Worm (Caenorhabditis elegans) whole organism, L1 larva: ENCODE data around the gene nas-28.

Experiments used
- C04F5.9 ChIP-seq: sonication (generic microtip); optimal IDR thresholded peaks from 2 replicates; lab custom pipeline; 2016; ENCODE audit warnings: missing genetic modification characterization, missing compliant biosample characterization
- C16A3.4 ChIP-seq: fragments of 150-350 bp; optimal IDR thresholded peaks from 2 replicates; lab custom pipeline; 2014; ENCODE audit warnings: missing biosample characterization, missing genetic modification characterization
- F16B12.6 ChIP-seq: fragments of 150-350 bp; optimal IDR thresholded peaks from 2 replicates; lab custom pipeline; 2014; ENCODE audit warnings: missing biosample characterization, missing genetic modification characterization
- Y116A8C.19 ChIP-seq: sonication (generic microtip); optimal IDR thresholded peaks from 2 replicates; lab custom pipeline; 2016; ENCODE audit warnings: missing compliant biosample characterization, missing genetic modification characterization, borderline replicate concordance
- alr-1 ChIP-seq: fragments of 200-800 bp; sonication (Bioruptor generic); optimal IDR thresholded peaks from 2 replicates; lab custom pipeline; 2018; ENCODE audit warnings: borderline replicate concordance, mild to moderate bottlenecking, missing genetic modification characterization, missing compliant biosample characterization
- aly-2 ChIP-seq: fragments of 150-350 bp; optimal IDR thresholded peaks from 2 replicates; lab custom pipeline; 2014; ENCODE audit warnings: missing biosample characterization, missing genetic modification characterization
- ceh-63 ChIP-seq: fragments of 200-800 bp; sonication (Bioruptor generic); optimal IDR thresholded peaks from 2 replicates; lab custom pipeline; 2018; ENCODE audit warnings: mild to moderate bottlenecking, missing genetic modification characterization, missing compliant biosample characterization
- ceh-8 ChIP-seq: fragments of 200-800 bp; sonication (Bioruptor generic); optimal IDR thresholded peaks from 2 replicates; lab custom pipeline; 2018; ENCODE audit warnings: mild to moderate bottlenecking, missing genetic modification characterization, moderate library complexity, missing compliant biosample characterization
- ceh-82 ChIP-seq, 3 experiments: fragments of 150-350 bp in 1 of 3; sonication (generic microtip) in 2 of 3; optimal IDR thresholded peaks; 2 replicates each; lab custom pipeline; 2014 to 2017; ENCODE audit warnings: missing biosample characterization in 3 of 3, missing genetic modification characterization in 3 of 3
- ceh-88 ChIP-seq: fragments of 200-800 bp; sonication (Bioruptor generic); IDR thresholded peaks from 2 replicates; pipeline ENCODE4 v1.3.6; 2022; ENCODE audit warnings: missing genetic modification characterization, missing compliant biosample characterization
- dpl-1 ChIP-seq, 3 experiments: fragments of 150-350 bp in 2 of 3; sonication (generic microtip) in 1 of 3; optimal IDR thresholded peaks; 2 replicates each; lab custom pipeline; 2014 to 2017; ENCODE audit warnings: missing biosample characterization in 3 of 3, missing genetic modification characterization in 3 of 3, missing genetic modification reagents in 3 of 3
- efl-3 ChIP-seq: fragments of 200-800 bp; sonication (Bioruptor generic); optimal IDR thresholded peaks from 2 replicates; lab custom pipeline; 2018; ENCODE audit warnings: mild to moderate bottlenecking, missing genetic modification characterization, missing compliant biosample characterization
- elt-3 ChIP-seq, 6 experiments: fragments of 150-350 bp in 1 of 6; sonication (generic microtip); optimal IDR thresholded peaks; 2 replicates each; lab custom pipeline; 2017 to 2018; ENCODE audit warnings: missing biosample characterization in 6 of 6, missing genetic modification characterization in 6 of 6, inconsistent platforms in 1 of 6
- fkh-10 ChIP-seq: sonication (generic microtip); optimal IDR thresholded peaks from 2 replicates; lab custom pipeline; 2017; ENCODE audit warnings: missing biosample characterization, missing genetic modification reagents, missing genetic modification characterization
- fkh-4 ChIP-seq: sonication (generic microtip); optimal IDR thresholded peaks from 2 replicates; lab custom pipeline; 2016; ENCODE audit warnings: missing compliant biosample characterization, missing genetic modification characterization, borderline replicate concordance
- grh-1 ChIP-seq: fragments of 200-800 bp; sonication (Bioruptor generic); IDR thresholded peaks from 2 replicates; pipeline ENCODE4 v1.3.6; 2022; ENCODE audit warnings: missing genetic modification reagents, missing genetic modification characterization, missing compliant biosample characterization
- hlh-4 ChIP-seq: sonication (generic microtip); optimal IDR thresholded peaks from 2 replicates; lab custom pipeline; 2016; ENCODE audit warnings: mild to moderate bottlenecking, missing genetic modification characterization, missing compliant biosample characterization
- hpl-2 ChIP-seq: fragments of 150-350 bp; optimal IDR thresholded peaks from 2 replicates; lab custom pipeline; 2014; ENCODE audit warnings: missing biosample characterization, missing genetic modification reagents, missing genetic modification characterization
- isw-1 ChIP-seq: fragments of 200-800 bp; sonication (Bioruptor generic); IDR thresholded peaks from 2 replicates; pipeline ENCODE4 v1.3.6; 2022; ENCODE audit warnings: missing genetic modification characterization, missing compliant biosample characterization
- jun-1 ChIP-seq: fragments of 150-350 bp; optimal IDR thresholded peaks from 2 replicates; lab custom pipeline; 2014; ENCODE audit warnings: missing biosample characterization, missing genetic modification reagents, missing genetic modification characterization
- lin-13 ChIP-seq: fragments of 150-350 bp; optimal IDR thresholded peaks from 2 replicates; lab custom pipeline; 2014; ENCODE audit warnings: missing biosample characterization, missing genetic modification reagents, missing genetic modification characterization
- lin-14 ChIP-seq: fragments of 200-800 bp; sonication (Bioruptor generic); optimal IDR thresholded peaks from 2 replicates; lab custom pipeline; 2018; ENCODE audit warnings: mild to moderate bottlenecking, missing genetic modification characterization, moderate library complexity, missing compliant biosample characterization
- lin-15B ChIP-seq: fragments of 150-350 bp; sonication (generic microtip); optimal IDR thresholded peaks from 3 replicates; lab custom pipeline; 2014; ENCODE audit warnings: missing biosample characterization, missing genetic modification characterization
- lin-39 ChIP-seq: fragments of 150-350 bp; optimal IDR thresholded peaks from 2 replicates; lab custom pipeline; 2014; ENCODE audit warnings: missing biosample characterization, missing genetic modification reagents, missing genetic modification characterization
- lsy-2 ChIP-seq, 2 experiments: fragments of 150-350 bp; optimal IDR thresholded peaks; 2 replicates each; lab custom pipeline; 2014; ENCODE audit warnings: missing biosample characterization in 2 of 2, missing genetic modification characterization in 2 of 2
- mab-9 ChIP-seq: fragments of 200-800 bp; sonication (Bioruptor generic); IDR thresholded peaks from 2 replicates; pipeline ENCODE4 v1.3.6; 2022; ENCODE audit warnings: missing genetic modification reagents, missing genetic modification characterization, missing compliant biosample characterization
- mdl-1 ChIP-seq, 2 experiments: fragments of 150-350 bp; optimal IDR thresholded peaks; 2 replicates each; lab custom pipeline; 2014 to 2017; ENCODE audit warnings: missing biosample characterization in 2 of 2, missing genetic modification characterization in 2 of 2, inconsistent platforms in 1 of 2
- mep-1 ChIP-seq: fragments of 150-350 bp; optimal IDR thresholded peaks from 2 replicates; lab custom pipeline; 2014; ENCODE audit warnings: missing biosample characterization, missing genetic modification characterization
- nhr-11 ChIP-seq: fragments of 150-350 bp; optimal IDR thresholded peaks from 2 replicates; lab custom pipeline; 2014; ENCODE audit warnings: missing biosample characterization, missing genetic modification characterization
- nhr-12 ChIP-seq: sonication (generic microtip); optimal IDR thresholded peaks from 2 replicates; lab custom pipeline; 2017; ENCODE audit warnings: missing biosample characterization, missing genetic modification characterization
- nhr-19 ChIP-seq: fragments of 200-800 bp; sonication (Bioruptor generic); conservative IDR thresholded peaks from 2 replicates; pipeline ENCODE4 v1.3.6; 2022; ENCODE audit warnings: missing genetic modification characterization, missing compliant biosample characterization
- nhr-20 ChIP-seq: sonication (generic microtip); optimal IDR thresholded peaks from 2 replicates; lab custom pipeline; 2016; ENCODE audit warnings: mild to moderate bottlenecking, missing genetic modification characterization, missing compliant biosample characterization
- nhr-28 ChIP-seq: fragments of 150-350 bp; optimal IDR thresholded peaks from 2 replicates; lab custom pipeline; 2014; ENCODE audit warnings: missing biosample characterization, missing genetic modification characterization
- nhr-47 ChIP-seq: sonication (generic microtip); optimal IDR thresholded peaks from 2 replicates; lab custom pipeline; 2016; ENCODE audit warnings: mild to moderate bottlenecking, missing genetic modification characterization, moderate library complexity, missing compliant biosample characterization
- nhr-71 ChIP-seq: sonication (generic microtip); optimal IDR thresholded peaks from 2 replicates; lab custom pipeline; 2016; ENCODE audit warnings: mild to moderate bottlenecking, missing genetic modification characterization, moderate library complexity, missing compliant biosample characterization
- nhr-77 ChIP-seq: fragments of 150-350 bp; optimal IDR thresholded peaks from 2 replicates; lab custom pipeline; 2014; ENCODE audit warnings: missing biosample characterization, missing genetic modification characterization
- nhr-84 ChIP-seq: sonication (generic microtip); optimal IDR thresholded peaks from 2 replicates; lab custom pipeline; 2017; ENCODE audit warnings: missing biosample characterization, missing genetic modification characterization
- nhr-85 ChIP-seq: sonication (generic microtip); peaks from one replicate; lab custom pipeline; 2016; ENCODE audit warnings: missing genetic modification characterization, inconsistent platforms, missing compliant biosample characterization
- nhr-90 ChIP-seq: sonication (generic microtip); optimal IDR thresholded peaks from 2 replicates; lab custom pipeline; 2016; ENCODE audit warnings: mild to moderate bottlenecking, missing genetic modification characterization, missing compliant biosample characterization; ENCODE audit not compliant: poor library complexity
- pag-3 ChIP-seq: sonication (generic microtip); optimal IDR thresholded peaks from 2 replicates; lab custom pipeline; 2017; ENCODE audit warnings: missing genetic modification characterization, mild to moderate bottlenecking, missing compliant biosample characterization, antibody characterized with exemption, borderline replicate concordance; ENCODE audit not compliant: insufficient read depth
- skn-1 ChIP-seq: fragments of 150-350 bp; optimal IDR thresholded peaks from 2 replicates; lab custom pipeline; 2014; ENCODE audit warnings: missing biosample characterization, missing genetic modification characterization
- snpc-4 ChIP-seq: fragments of 150-350 bp; optimal IDR thresholded peaks from 2 replicates; lab custom pipeline; 2014; ENCODE audit warnings: missing biosample characterization, missing genetic modification characterization
- snu-23 ChIP-seq: sonication (generic microtip); optimal IDR thresholded peaks from 2 replicates; lab custom pipeline; 2016; ENCODE audit warnings: missing genetic modification characterization, missing compliant biosample characterization
- sup-37 ChIP-seq: fragments of 200-800 bp; sonication (Bioruptor generic); optimal IDR thresholded peaks from 2 replicates; lab custom pipeline; 2018; ENCODE audit warnings: mild to moderate bottlenecking, missing genetic modification characterization, missing compliant biosample characterization
- swsn-7 ChIP-seq: sonication (generic microtip); optimal IDR thresholded peaks from 2 replicates; lab custom pipeline; 2016; ENCODE audit warnings: missing genetic modification characterization, missing compliant biosample characterization
- tlp-1 ChIP-seq: fragments of 150-350 bp; optimal IDR thresholded peaks from 2 replicates; lab custom pipeline; 2014; ENCODE audit warnings: missing biosample characterization, missing genetic modification characterization
- unc-130 ChIP-seq: fragments of 150-350 bp; optimal IDR thresholded peaks from 2 replicates; lab custom pipeline; 2017; ENCODE audit warnings: missing biosample characterization, missing genetic modification characterization, inconsistent platforms
- unc-62 ChIP-seq: fragments of 150-350 bp; optimal IDR thresholded peaks from 2 replicates; lab custom pipeline; 2014; ENCODE audit warnings: missing biosample characterization, missing genetic modification reagents, missing genetic modification characterization
- unc-86 ChIP-seq: sonication (generic microtip); optimal IDR thresholded peaks from 2 replicates; lab custom pipeline; 2016; ENCODE audit warnings: missing genetic modification characterization, missing compliant biosample characterization
- vab-15 ChIP-seq: sonication (generic microtip); optimal IDR thresholded peaks from 2 replicates; lab custom pipeline; 2017; ENCODE audit warnings: missing genotype, mild to moderate bottlenecking, missing genetic modification characterization, missing compliant biosample characterization
- xbp-1 ChIP-seq: sonication (generic microtip); optimal IDR thresholded peaks from 2 replicates; lab custom pipeline; 2016; ENCODE audit warnings: missing genetic modification characterization, missing compliant biosample characterization
- zag-1 ChIP-seq: fragments of 150-350 bp; optimal IDR thresholded peaks from 2 replicates; lab custom pipeline; 2014; ENCODE audit warnings: missing biosample characterization, missing genetic modification characterization
- ztf-4 ChIP-seq: fragments of 150-350 bp; optimal IDR thresholded peaks from 2 replicates; lab custom pipeline; 2014; ENCODE audit warnings: missing biosample characterization, missing genetic modification characterization

The nas-28 gene

DNA sequence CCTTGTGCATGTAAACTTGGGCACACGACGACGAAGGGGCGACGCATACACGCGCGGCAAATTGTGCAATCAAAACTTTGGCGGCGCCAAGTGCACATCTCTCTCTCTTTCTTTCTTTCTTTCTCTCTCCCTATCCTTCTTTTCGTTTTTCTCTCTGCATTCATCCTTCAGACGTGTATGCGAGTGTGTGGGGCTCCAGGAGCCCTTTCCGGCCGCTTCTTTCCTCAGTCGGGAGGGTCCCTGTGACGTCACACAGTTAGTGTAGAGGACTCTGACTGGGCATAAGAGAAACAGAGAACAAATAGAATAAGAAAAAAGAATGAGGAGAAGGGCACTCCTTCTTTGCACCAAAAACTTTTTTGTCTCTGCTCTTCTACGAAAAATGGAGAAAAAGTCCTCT lies 45.6 kb downstream of the nas-28 start:
- no peak for TF ChIP-seq pag-3 (tag; lab: Kevin White, UChicago)
- no peak for TF ChIP-seq hpl-2 (GFP tag; lab: Kevin White, UChicago)
- no peak for TF ChIP-seq unc-62 (GFP tag; lab: Kevin White, UChicago)
- TF ChIP-seq lin-39 (tag; lab: Kevin White, UChicago), result no peak
- TF ChIP-seq swsn-7 (tag; lab: Kevin White, UChicago), result peak; percentile 77
- TF ChIP-seq nhr-28, result no peak
- no peak for TF ChIP-seq zag-1
- TF ChIP-seq lsy-2 (tag; optimal IDR thresholded peaks at IDR 0.05; lab: Kevin White, UChicago), result peak; percentile 70 to 72
- no peak for TF ChIP-seq elt-3 (tag; optimal IDR thresholded peaks at IDR 0.05; lab: Kevin White, UChicago)
- TF ChIP-seq sup-37 (GFP tag; lab: Kevin White, UChicago), result no peak
- no peak for TF ChIP-seq C04F5.9 (tag; lab: Kevin White, UChicago)
- no peak for TF ChIP-seq hlh-4 (tag; lab: Kevin White, UChicago)
- no peak for TF ChIP-seq efl-3 (GFP tag; lab: Kevin White, UChicago)
- peak; percentile 3 to 82 (median 78) for TF ChIP-seq ceh-82 (tag; optimal IDR thresholded peaks at IDR 0.05; lab: Kevin White, UChicago)
- TF ChIP-seq ceh-63 (GFP tag; lab: Kevin White, UChicago), result no peak
- no peak for TF ChIP-seq lin-15B (tag; lab: Kevin White, UChicago)
- peak; percentile 68 for TF ChIP-seq mep-1
- TF ChIP-seq vab-15 (tag; lab: Kevin White, UChicago), result no peak
- peak in 2 of 3 experiments; percentile 17 to 29 for TF ChIP-seq dpl-1 (GFP tag; optimal IDR thresholded peaks at IDR 0.05; lab: Kevin White, UChicago)
- TF ChIP-seq Y116A8C.19 (tag; lab: Kevin White, UChicago), result no peak
- TF ChIP-seq xbp-1 (tag; lab: Kevin White, UChicago), result peak; percentile 63
- TF ChIP-seq mdl-1 (tag; optimal IDR thresholded peaks at IDR 0.05; lab: Kevin White, UChicago), result peak in 1 of 2 experiments; percentile 57
- TF ChIP-seq grh-1 (GFP tag; lab: Robert Waterston, UW), result no peak
- TF ChIP-seq nhr-11 (tag; lab: Kevin White, UChicago), result no peak
- peak; percentile 87 for TF ChIP-seq unc-86
- TF ChIP-seq F16B12.6, result no peak
- no peak for TF ChIP-seq nhr-77 (tag; lab: Kevin White, UChicago)
- TF ChIP-seq unc-130 (tag; lab: Kevin White, UChicago), result no peak
- TF ChIP-seq nhr-47 (tag; lab: Kevin White, UChicago), result peak; percentile 69
- no peak for TF ChIP-seq nhr-85 (tag; lab: Kevin White, UChicago)
- peak; percentile 71 for TF ChIP-seq snu-23 (GFP tag; lab: Kevin White, UChicago)
- no peak for TF ChIP-seq snpc-4 (tag; lab: Kevin White, UChicago)
- peak; percentile 65 for TF ChIP-seq ztf-4
- TF ChIP-seq isw-1 (GFP tag; lab: Robert Waterston, UW), result peak; percentile 47; the same call in 1 of the 2 replicates
- no peak for TF ChIP-seq C16A3.4 (tag; lab: Kevin White, UChicago)
- TF ChIP-seq ceh-88 (GFP tag; lab: Robert Waterston, UW), result no peak
- TF ChIP-seq aly-2, result no peak
- TF ChIP-seq lin-13 (GFP tag; lab: Kevin White, UChicago), result peak; percentile 65
- no peak for TF ChIP-seq nhr-84 (tag; lab: Kevin White, UChicago)
- TF ChIP-seq tlp-1 (tag; lab: Kevin White, UChicago), result no peak
- TF ChIP-seq nhr-19, result peak; percentile 44
- no peak for TF ChIP-seq skn-1 (tag; lab: Kevin White, UChicago)
- TF ChIP-seq lin-14 (GFP tag; lab: Kevin White, UChicago), result peak; percentile 98
- peak; percentile 96 for TF ChIP-seq fkh-10 (GFP tag; lab: Kevin White, UChicago)
- TF ChIP-seq fkh-4 (tag; lab: Kevin White, UChicago), result no peak
- TF ChIP-seq nhr-71, result peak; percentile 89
- TF ChIP-seq mab-9 (GFP tag; lab: Robert Waterston, UW), result 0 out of 2 replicates have a peak, but pooled peaks have one; percentile 31
- TF ChIP-seq alr-1 (tag; lab: Kevin White, UChicago), result no peak
- peak; percentile 55 for TF ChIP-seq ceh-8 (GFP tag; lab: Kevin White, UChicago)
- peak; percentile 22 for TF ChIP-seq nhr-20
- TF ChIP-seq jun-1 (tag; lab: Kevin White, UChicago), result peak; percentile 3
- no peak for TF ChIP-seq nhr-12
- no peak for TF ChIP-seq nhr-90 (tag; lab: Kevin White, UChicago)
